Fruit fly (Drosophila melanogaster): Measurements from ENCODE around the gene Pak.

DNA sequence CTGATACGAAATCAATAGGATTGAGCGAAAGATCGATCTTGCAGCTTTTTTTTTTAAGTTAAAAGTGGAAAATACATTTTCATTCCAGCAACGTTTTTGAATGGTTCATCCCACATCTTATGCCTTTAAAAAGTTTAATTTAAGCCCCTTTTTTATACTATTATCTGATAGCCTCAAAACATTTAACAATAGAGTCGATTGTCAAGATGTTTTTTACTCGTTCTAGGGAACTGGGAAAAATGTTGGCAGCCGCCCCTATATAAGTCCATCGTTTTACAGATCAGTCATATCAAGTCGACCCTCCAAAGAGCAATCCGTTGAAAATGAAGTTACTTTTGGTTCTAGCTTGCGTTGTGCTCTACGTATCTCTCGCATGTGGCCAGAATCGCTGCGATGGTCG, 26.8 kb downstream of the Pak start, which contains the start of gene CG42537:
- TF ChIP-seq insv (optimal IDR thresholded peaks at IDR 0.05): no peak
- no peak for TF ChIP-seq psq (optimal IDR thresholded peaks at IDR 0.05)

All from Kc167 (cell line).